Worm (Caenorhabditis elegans): Measurements from ENCODE around the gene msp-33.

DNA sequence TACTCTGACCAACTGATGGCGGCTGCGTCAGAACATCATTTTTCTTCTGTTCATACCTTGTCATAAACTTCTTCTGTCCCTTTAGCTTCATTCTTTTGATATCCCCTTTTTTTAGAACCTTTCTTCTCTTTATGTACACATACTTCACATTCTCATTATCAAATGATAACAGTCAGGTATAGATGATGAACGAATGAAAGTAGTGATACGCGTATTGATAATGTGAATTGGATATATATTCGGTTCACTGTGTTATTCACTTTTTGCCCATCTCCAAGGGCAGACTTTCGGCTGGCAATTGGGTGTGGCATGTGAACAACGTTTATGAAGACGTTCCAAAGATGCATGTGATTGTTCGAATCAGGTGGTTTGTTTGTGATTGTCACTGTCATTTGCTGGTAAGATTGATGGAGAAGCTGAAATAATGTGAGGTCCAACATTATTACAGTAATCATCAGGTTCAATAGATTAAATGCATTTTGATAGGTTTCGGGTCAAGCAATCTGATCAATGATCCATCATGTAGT, 18.1 kb downstream of the msp-33 start, which contains the start of gene F11G11.15:
- TF ChIP-seq ZK337.2 (GFP tag; IDR thresholded peaks at IDR 0.05) = no peak
- TF ChIP-seq ces-1 (GFP tag; optimal IDR thresholded peaks at IDR 0.05) = no peak
- no peak for TF ChIP-seq fkh-10 (GFP tag; optimal IDR thresholded peaks at IDR 0.05)
- TF ChIP-seq nhr-10 (tag; optimal IDR thresholded peaks at IDR 0.05) = no peak

All from whole organism, L4 larva.